Worm (Caenorhabditis elegans): ENCODE data around the gene Y48B6A.13.
A peak's percentile ranks its signal among the peaks of the same experiment; 100 is the strongest.

Gene Y48B6A.13

ce11 chrII:14249489-14249888 lies 23.4 kb upstream of the Y48B6A.13 start (continued):
- TF ChIP-seq snpc-4 (GFP tag; optimal IDR thresholded peaks at IDR 0.05) (no peak), snpc-4 (tag; optimal IDR thresholded peaks at IDR 0.05) (peak in 1 of 4 experiments; percentile 19), ceh-40 (GFP tag; IDR thresholded peaks at IDR 0.05) (no peak), lin-35 (GFP tag; optimal IDR thresholded peaks at IDR 0.05) (peak in 1 of 3 experiments; percentile 0), somi-1 (GFP tag; optimal IDR thresholded peaks at IDR 0.05) (no peak), C06A6.2 (GFP tag; conservative IDR thresholded peaks at IDR 0.05) (0 out of 2 replicates have a peak, but pooled peaks have one; percentile 36), ztf-3 (GFP tag; optimal IDR thresholded peaks at IDR 0.05) (no peak), attf-5 (GFP tag; optimal IDR thresholded peaks at IDR 0.05) (peak; percentile 48), hmg-1.2 (GFP tag; IDR thresholded peaks at IDR 0.05) (peak; percentile 22; the same call in 1 of the 2 replicates), egrh-3 (GFP tag; IDR thresholded peaks at IDR 0.05) (peak; percentile 24), tbp1 (GFP tag; optimal IDR thresholded peaks at IDR 0.05) (no peak), Y67H2A.10 (GFP tag; conservative IDR thresholded peaks at IDR 0.05) (no peak), Y95B8A.8 (GFP tag; IDR thresholded peaks at IDR 0.05) (no peak), pbrm-1 (GFP tag; IDR thresholded peaks at IDR 0.05) (peak; percentile 56; the same call in 1 of the 2 replicates), mcd-1 (GFP tag; IDR thresholded peaks at IDR 0.05) (peak; percentile 43; the same call in 1 of the 2 replicates), T07F8.4 (tag; optimal IDR thresholded peaks at IDR 0.05) (no peak), Y79H2A.3 (GFP tag; conservative IDR thresholded peaks at IDR 0.05) (no peak), fkh-3 (tag; optimal IDR thresholded peaks at IDR 0.05) (no peak), rcor-1 (GFP tag; IDR thresholded peaks at IDR 0.05) (peak; percentile 50; the same call in 1 of the 2 replicates)

DNA sequence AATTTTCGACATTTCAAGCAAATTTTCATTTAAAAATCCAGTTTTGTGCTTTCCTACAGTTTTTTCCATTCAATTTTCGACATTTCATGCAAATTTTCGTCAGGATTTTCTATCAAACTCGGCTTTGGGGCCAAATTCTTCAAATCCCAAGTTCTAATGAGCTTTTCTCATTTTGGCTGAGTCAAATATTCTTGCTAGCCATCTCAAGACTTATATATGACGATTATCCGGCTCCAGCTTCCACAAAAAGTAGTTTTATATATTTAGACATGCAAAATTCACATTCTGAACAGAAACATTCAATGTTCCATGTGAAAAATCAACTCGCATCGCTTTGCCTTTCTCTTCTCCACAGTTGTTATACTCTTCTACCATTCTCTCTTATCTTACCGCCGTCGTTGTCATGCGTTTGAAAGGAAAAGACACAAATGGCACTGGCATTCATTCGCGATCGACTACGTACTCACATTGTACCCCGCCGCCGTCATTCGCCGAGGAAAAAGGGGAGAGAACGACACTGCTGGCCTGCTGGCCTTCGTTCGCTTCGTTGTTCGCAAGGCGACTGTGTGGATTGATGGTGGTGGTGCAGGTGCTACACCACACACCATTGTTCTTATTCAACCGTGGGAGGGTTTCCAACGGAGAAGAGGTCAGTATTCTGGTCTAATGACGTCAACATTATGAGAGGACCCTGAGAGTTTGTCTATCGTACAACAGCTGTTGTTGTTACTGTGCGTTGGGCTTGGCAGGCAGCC lies 21.9 kb upstream of the Y48B6A.13 start:
- no peak for TF ChIP-seq attf-3 (GFP tag; conservative IDR thresholded peaks at IDR 0.05)
- TF ChIP-seq snpc-1.1 (tag; optimal IDR thresholded peaks at IDR 0.05; ENCODE audit: insufficient read depth) = no peak
- no peak for TF ChIP-seq snpc-4 (GFP tag; optimal IDR thresholded peaks at IDR 0.05)
- TF ChIP-seq snpc-4 (tag; optimal IDR thresholded peaks at IDR 0.05) = peak in 1 of 4 experiments; percentile 6
- TF ChIP-seq F55B11.4 (tag; optimal IDR thresholded peaks at IDR 0.05; ENCODE audit: borderline replicate concordance, insufficient read depth) = no peak
- no peak for TF ChIP-seq hlh-26 (GFP tag; conservative IDR thresholded peaks at IDR 0.05)
- no peak for TF ChIP-seq nfya-1 (tag; optimal IDR thresholded peaks at IDR 0.05; ENCODE audit: borderline replicate concordance, insufficient read depth)
- TF ChIP-seq tbp1 (GFP tag; optimal IDR thresholded peaks at IDR 0.05) = no peak
- no peak for TF ChIP-seq unc-130 (GFP tag; optimal IDR thresholded peaks at IDR 0.05)
- no peak for TF ChIP-seq bed-2 (GFP tag; IDR thresholded peaks at IDR 0.05)
- no peak for TF ChIP-seq F57C9.4 (tag; optimal IDR thresholded peaks at IDR 0.05)
- no peak for TF ChIP-seq somi-1 (GFP tag; optimal IDR thresholded peaks at IDR 0.05)
- TF ChIP-seq lin-26 (GFP tag; IDR thresholded peaks at IDR 0.05) = no peak
- no peak for TF ChIP-seq let-526 (GFP tag; IDR thresholded peaks at IDR 0.05)
- no peak for TF ChIP-seq B0261.1 (tag; optimal IDR thresholded peaks at IDR 0.05)
- TF ChIP-seq madf-8 (GFP tag; conservative IDR thresholded peaks at IDR 0.05) = no peak; the same call in 1 of the 2 replicates
- TF ChIP-seq attf-5 (GFP tag; optimal IDR thresholded peaks at IDR 0.05) = peak; percentile 29
- TF ChIP-seq B0035.1 (tag; optimal IDR thresholded peaks at IDR 0.05) = no peak
- no peak for TF ChIP-seq snpc-3.4 (tag; optimal IDR thresholded peaks at IDR 0.05)
- no peak for TF ChIP-seq F23B12.7 (tag; optimal IDR thresholded peaks at IDR 0.05; ENCODE audit: insufficient read depth)
- TF ChIP-seq F22D6.2 (tag; optimal IDR thresholded peaks at IDR 0.05) = no peak
- peak; percentile 70 for TF ChIP-seq zfh-2 (GFP tag; conservative IDR thresholded peaks at IDR 0.05)
- no peak for TF ChIP-seq ztf-6 (GFP tag; IDR thresholded peaks at IDR 0.05)
- 0 out of 2 replicates have a peak, but pooled peaks have one; percentile 42 for TF ChIP-seq rcor-1 (GFP tag; IDR thresholded peaks at IDR 0.05)
- no peak for TF ChIP-seq xnd-1 (tag; optimal IDR thresholded peaks at IDR 0.05)
- TF ChIP-seq chd-7 (tag; optimal IDR thresholded peaks at IDR 0.05) = no peak
- TF ChIP-seq zim-3 (tag; optimal IDR thresholded peaks at IDR 0.05) = no peak
- TF ChIP-seq rpc-1 (optimal IDR thresholded peaks at IDR 0.05) = no peak
- no peak for TF ChIP-seq rpc-1 (tag; optimal IDR thresholded peaks at IDR 0.05)
- TF ChIP-seq ets-4 (GFP tag; optimal IDR thresholded peaks at IDR 0.05) = peak; percentile 75
- TF ChIP-seq hlh-12 (tag; optimal IDR thresholded peaks at IDR 0.05) = no peak
- TF ChIP-seq lsl-1 (GFP tag; optimal IDR thresholded peaks at IDR 0.05) = no peak
